Worm (Caenorhabditis elegans) whole organism, midembryonic: Measurements from ENCODE around the gene gpd-3.

Experiments used
- T22C8.4 ChIP-seq: fragments of 200-800 bp; sonication (Bioruptor generic); IDR thresholded peaks from 2 replicates; pipeline ENCODE4 v1.3.6; 2022; ENCODE audit warnings: missing genetic modification characterization, missing compliant biosample characterization
- cog-1 ChIP-seq: sonication (generic microtip); optimal IDR thresholded peaks from 2 replicates; lab custom pipeline; 2016; ENCODE audit warnings: missing genetic modification characterization, missing compliant biosample characterization
- flt-1 ChIP-seq: fragments of 200-800 bp; sonication (Bioruptor generic); IDR thresholded peaks from 2 replicates; pipeline ENCODE4 v1.3.6; 2022; ENCODE audit warnings: missing genetic modification characterization, missing compliant biosample characterization
- klf-2 ChIP-seq: fragments of 200-800 bp; sonication (Bioruptor generic); conservative IDR thresholded peaks from 2 replicates; pipeline ENCODE4 v1.3.6; 2022; ENCODE audit warnings: missing genetic modification reagents, missing genetic modification characterization, missing compliant biosample characterization
- med-1 ChIP-seq: sonication (generic microtip); optimal IDR thresholded peaks from 2 replicates; lab custom pipeline; 2017; ENCODE audit warnings: missing genetic modification characterization, mild to moderate bottlenecking, missing compliant biosample characterization, antibody characterized with exemption, missing genetic modification reagents; ENCODE audit not compliant: insufficient read depth
- ref-1 ChIP-seq: fragments of 200-800 bp; sonication (Bioruptor generic); conservative IDR thresholded peaks from 2 replicates; pipeline ENCODE4 v1.3.6; 2022; ENCODE audit warnings: missing genetic modification reagents, missing genetic modification characterization, missing compliant biosample characterization
- tab-1 ChIP-seq: fragments of 200-800 bp; sonication (Bioruptor generic); IDR thresholded peaks from 2 replicates; pipeline ENCODE4 v1.3.6; 2022; ENCODE audit warnings: missing genetic modification characterization, missing compliant biosample characterization
- ztf-23 ChIP-seq: fragments of 200-800 bp; sonication (Bioruptor generic); IDR thresholded peaks from 2 replicates; pipeline ENCODE4 v1.3.6; 2022; ENCODE audit warnings: missing genetic modification reagents, missing genetic modification characterization, missing compliant biosample characterization
- ztf-29 ChIP-seq: fragments of 200-800 bp; sonication (Bioruptor generic); IDR thresholded peaks from 2 replicates; pipeline ENCODE4 v1.3.6; 2022; ENCODE audit warnings: missing genetic modification reagents, missing genetic modification characterization, missing compliant biosample characterization

The gpd-3 gene

ce11 chrX:3089423-3089822, 23.7 kb downstream of the gpd-3 start, which contains the start of gene pccb-1:
pccb-1 (plus strand) TSS chrX:3089549.
- no peak for TF ChIP-seq flt-1 (GFP tag; lab: Robert Waterston, UW)
- TF ChIP-seq cog-1 (tag; lab: Kevin White, UChicago), result no peak
- no peak for TF ChIP-seq ref-1 (GFP tag; lab: Robert Waterston, UW)
- TF ChIP-seq med-1 (GFP tag; lab: Kevin White, UChicago), result no peak
- TF ChIP-seq ztf-23 (GFP tag; lab: Robert Waterston, UW), result no peak
- TF ChIP-seq ztf-29 (GFP tag; lab: Robert Waterston, UW), result no peak
- TF ChIP-seq tab-1, result no peak
- TF ChIP-seq klf-2 (GFP tag; lab: Robert Waterston, UW), result no peak
- no peak for TF ChIP-seq T22C8.4 (GFP tag; lab: Robert Waterston, UW)

DNA sequence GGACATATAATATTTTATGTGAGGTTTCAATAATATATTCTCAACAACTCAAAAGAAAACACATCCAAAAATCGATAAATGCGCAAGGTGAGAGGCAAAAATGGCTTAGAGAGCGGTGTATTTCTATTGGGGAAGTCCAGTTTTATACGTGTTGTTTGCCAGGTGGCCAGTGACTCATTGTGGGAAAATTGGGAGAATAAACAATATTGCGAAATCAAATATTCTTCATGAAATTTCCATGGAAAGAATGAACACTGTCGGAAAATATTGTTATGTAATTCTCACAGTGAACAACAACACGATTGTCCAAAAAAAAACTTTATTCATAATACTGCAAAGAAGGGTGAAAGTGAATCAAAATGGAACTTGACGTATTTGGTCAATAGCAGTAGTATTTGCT, 25.5 kb downstream of the gpd-3 start:
- TF ChIP-seq flt-1 (GFP tag; lab: Robert Waterston, UW), result no peak
- TF ChIP-seq klf-2 (GFP tag; lab: Robert Waterston, UW), result no peak
- TF ChIP-seq med-1 (GFP tag; lab: Kevin White, UChicago), result no peak
- no peak for TF ChIP-seq cog-1 (tag; lab: Kevin White, UChicago)
- no peak for TF ChIP-seq T22C8.4 (GFP tag; lab: Robert Waterston, UW)
- TF ChIP-seq ztf-29 (GFP tag; lab: Robert Waterston, UW), result no peak
- TF ChIP-seq ref-1 (GFP tag; lab: Robert Waterston, UW), result no peak
- no peak for TF ChIP-seq ztf-23 (GFP tag; lab: Robert Waterston, UW)
- no peak for TF ChIP-seq tab-1

- TF ChIP-seq T22C8.4 (GFP tag; lab: Robert Waterston, UW) (no peak), flt-1 (GFP tag; lab: Robert Waterston, UW) (no peak), ztf-23 (GFP tag; lab: Robert Waterston, UW) (no peak), tab-1 (no peak), klf-2 (GFP tag; lab: Robert Waterston, UW) (no peak), ref-1 (GFP tag; lab: Robert Waterston, UW) (no peak)
Observed at ce11 chrX:3087245-3087644, 25.9 kb downstream of the gpd-3 start, which contains the start of gene F52E4.5. F52E4.5 (minus strand) TSS chrX:3087345.

DNA sequence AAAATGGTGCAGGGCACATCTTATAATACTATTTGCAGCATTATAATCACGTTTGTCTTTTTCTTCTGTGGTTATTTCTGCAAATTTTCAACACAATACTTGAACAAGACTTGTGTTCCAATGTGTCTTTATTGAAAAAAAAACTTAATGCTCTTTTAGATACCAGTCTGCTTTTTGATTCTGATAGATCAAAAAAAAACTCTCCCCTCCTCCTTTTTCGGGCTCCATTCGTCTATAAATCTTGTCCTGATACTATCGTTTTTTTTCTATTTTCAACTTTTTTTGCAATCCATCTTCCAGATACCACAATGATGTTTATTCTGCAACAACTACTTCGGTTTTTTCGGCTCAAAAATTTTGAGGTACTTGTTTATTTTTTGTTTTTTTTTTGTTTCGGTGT, 32.3 kb downstream of the gpd-3 start, which contains the start of gene twk-16:
twk-16 (plus strand) TSS at position 301 of the 400 bp plus-strand sequence.
- TF ChIP-seq cog-1 (tag; lab: Kevin White, UChicago), result no peak
- no peak for TF ChIP-seq ztf-29 (GFP tag; lab: Robert Waterston, UW)
- no peak for TF ChIP-seq med-1 (GFP tag; lab: Kevin White, UChicago)
- no peak for TF ChIP-seq T22C8.4 (GFP tag; lab: Robert Waterston, UW)
- TF ChIP-seq klf-2 (GFP tag; lab: Robert Waterston, UW), result no peak
- no peak for TF ChIP-seq ztf-23 (GFP tag; lab: Robert Waterston, UW)
- TF ChIP-seq tab-1, result no peak
- TF ChIP-seq flt-1 (GFP tag; lab: Robert Waterston, UW), result no peak
- no peak for TF ChIP-seq ref-1 (GFP tag; lab: Robert Waterston, UW)

DNA sequence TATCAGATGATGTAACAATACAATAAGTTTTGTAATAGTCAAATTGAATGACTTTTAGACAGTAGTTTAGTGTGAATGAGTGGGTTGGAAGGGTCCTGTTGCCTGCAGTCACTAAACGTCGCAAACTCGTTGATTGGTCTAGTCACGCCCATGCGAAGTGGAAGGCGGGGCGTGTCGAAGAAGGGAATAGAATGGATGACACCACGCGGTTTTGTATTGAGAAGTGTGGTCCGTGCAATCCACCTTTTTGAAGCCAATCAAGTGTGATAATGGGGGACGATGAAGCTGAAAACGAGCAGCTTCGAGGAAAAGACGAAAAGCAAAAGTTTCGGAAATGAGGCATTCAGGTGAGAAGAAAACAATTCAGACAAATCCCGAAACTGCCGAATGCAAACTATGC, 42.8 kb downstream of the gpd-3 start, which contains the start of gene ceh-31:
ceh-31 (minus strand) TSS at position 101 of the 400 bp plus-strand sequence.
- TF ChIP-seq ztf-23 (GFP tag; lab: Robert Waterston, UW) (no peak), med-1 (GFP tag; lab: Kevin White, UChicago) (no peak), T22C8.4 (GFP tag; lab: Robert Waterston, UW) (no peak), ref-1 (GFP tag; lab: Robert Waterston, UW) (no peak), cog-1 (tag; lab: Kevin White, UChicago) (no peak), tab-1 (no peak), ztf-29 (GFP tag; lab: Robert Waterston, UW) (no peak), klf-2 (GFP tag; lab: Robert Waterston, UW) (no peak), flt-1 (GFP tag; lab: Robert Waterston, UW) (no peak)

DNA sequence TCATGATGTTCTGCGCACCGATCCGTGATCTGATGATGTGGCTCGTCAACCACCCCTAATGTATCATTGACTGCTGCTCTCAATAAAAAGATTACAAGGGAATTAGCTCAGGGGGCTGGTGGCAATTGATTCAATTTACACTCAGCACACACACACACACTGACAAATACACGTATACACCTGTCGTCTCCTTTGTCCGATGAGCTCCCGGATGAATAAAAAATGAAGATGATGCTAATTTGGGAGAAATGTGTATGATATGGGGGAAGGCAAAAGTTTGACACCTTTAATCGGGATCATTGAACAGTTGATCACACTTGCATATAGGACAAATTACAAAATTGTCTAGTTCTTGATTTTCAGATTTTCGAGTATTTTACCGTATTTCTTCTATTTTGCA, 46.1 kb downstream of the gpd-3 start:
- TF ChIP-seq ztf-23 (GFP tag; lab: Robert Waterston, UW) (no peak), cog-1 (tag; lab: Kevin White, UChicago) (no peak), med-1 (GFP tag; lab: Kevin White, UChicago) (no peak), ref-1 (GFP tag; lab: Robert Waterston, UW) (no peak), T22C8.4 (GFP tag; lab: Robert Waterston, UW) (no peak), klf-2 (GFP tag; lab: Robert Waterston, UW) (no peak), tab-1 (no peak), flt-1 (GFP tag; lab: Robert Waterston, UW) (no peak), ztf-29 (GFP tag; lab: Robert Waterston, UW) (no peak)

- TF ChIP-seq flt-1 (GFP tag; lab: Robert Waterston, UW) (no peak), T22C8.4 (GFP tag; lab: Robert Waterston, UW) (no peak), klf-2 (GFP tag; lab: Robert Waterston, UW) (no peak), med-1 (GFP tag; lab: Kevin White, UChicago) (no peak), tab-1 (no peak), ref-1 (GFP tag; lab: Robert Waterston, UW) (no peak), ztf-23 (GFP tag; lab: Robert Waterston, UW) (no peak), cog-1 (tag; lab: Kevin White, UChicago) (no peak), ztf-29 (GFP tag; lab: Robert Waterston, UW) (no peak)
Observed at ce11 chrX:3063274-3063673, 49.9 kb downstream of the gpd-3 start, which contains the start of gene ceh-30. ceh-30 (plus strand) TSS chrX:3063574.
